Fruit fly (Drosophila melanogaster) whole organism, embryonic: ENCODE results near the gene ida.

Experiments used
- Antp ChIP-seq: fragments of 200-800 bp; sonication (Bioruptor generic); optimal IDR thresholded peaks from 3 replicates; lab custom pipeline; 2016; ENCODE audit warnings: missing biosample characterization, missing genetic modification characterization
- B-H2 ChIP-seq: fragments of 200-800 bp; sonication (Bioruptor generic); optimal IDR thresholded peaks from 2 replicates; lab custom pipeline; 2018; ENCODE audit warnings: missing biosample characterization, mild to moderate bottlenecking, missing genetic modification characterization
- CG10959 ChIP-seq: fragments of 200-800 bp; sonication (Bioruptor generic); IDR thresholded peaks from 2 replicates; pipeline ENCODE4 v1.3.6; 2022; ENCODE audit warnings: missing biosample characterization, missing genetic modification characterization
- CG12219 ChIP-seq: fragments of 200-800 bp; sonication (Bioruptor generic); optimal IDR thresholded peaks from 3 replicates; lab custom pipeline; 2018; ENCODE audit warnings: missing biosample characterization, mild to moderate bottlenecking, missing genetic modification characterization
- CG12744 ChIP-seq: fragments of 200-800 bp; sonication (Bioruptor generic); optimal IDR thresholded peaks from 2 replicates; lab custom pipeline; 2016; ENCODE audit warnings: missing biosample characterization, missing genetic modification characterization
- CG12942 ChIP-seq: fragments of 200-800 bp; sonication (Bioruptor generic); optimal IDR thresholded peaks from 3 replicates; lab custom pipeline; 2016; ENCODE audit warnings: missing biosample characterization, missing genetic modification characterization
- CG15011 ChIP-seq: fragments of 200-800 bp; sonication (Bioruptor generic); optimal IDR thresholded peaks from 3 replicates; lab custom pipeline; 2018; ENCODE audit warnings: missing biosample characterization, mild to moderate bottlenecking, missing genetic modification characterization
- CG15514 ChIP-seq: fragments of 200-800 bp; sonication (Bioruptor generic); optimal IDR thresholded peaks from 3 replicates; lab custom pipeline; 2017; ENCODE audit warnings: missing biosample characterization, missing genetic modification characterization, mild to moderate bottlenecking, moderate library complexity, missing genetic modification reagents
- CG1602 ChIP-seq: fragments of 200-800 bp; sonication (Bioruptor generic); optimal IDR thresholded peaks from 3 replicates; lab custom pipeline; 2016; ENCODE audit warnings: missing biosample characterization, missing genetic modification characterization
- CG1647 ChIP-seq: fragments of 200-800 bp; sonication (Bioruptor generic); optimal IDR thresholded peaks from 3 replicates; lab custom pipeline; 2016; ENCODE audit warnings: missing biosample characterization, missing genetic modification characterization
- CG16813 ChIP-seq: fragments of 200-800 bp; sonication (Bioruptor generic); IDR thresholded peaks from 3 replicates; pipeline ENCODE4 v1.3.6; 2022; ENCODE audit warnings: missing biosample characterization, missing genetic modification characterization; ENCODE audit not compliant: partially characterized antibody
- CG1792 ChIP-seq: fragments of 200-800 bp; sonication (Bioruptor generic); optimal IDR thresholded peaks from 2 replicates; lab custom pipeline; 2016; ENCODE audit warnings: missing biosample characterization, missing genetic modification characterization
- CG30431 ChIP-seq: fragments of 200-800 bp; sonication (Bioruptor generic); optimal IDR thresholded peaks from 2 replicates; lab custom pipeline; 2017; ENCODE audit warnings: missing biosample characterization, missing genetic modification characterization
- CG34422 ChIP-seq: fragments of 200-800 bp; sonication (Bioruptor generic); IDR thresholded peaks from 3 replicates; pipeline ENCODE4 v1.3.6; 2022; ENCODE audit warnings: missing biosample characterization, missing genetic modification characterization
- CG3726 ChIP-seq: fragments of 200-800 bp; sonication (Bioruptor generic); IDR thresholded peaks from 3 replicates; pipeline ENCODE4, ENCODE4 v1.3.6; 2022; ENCODE audit warnings: missing biosample characterization, missing genetic modification characterization
- CG6813 ChIP-seq: fragments of 200-800 bp; sonication (Bioruptor generic); optimal IDR thresholded peaks from 2 replicates; lab custom pipeline; 2017; ENCODE audit warnings: missing biosample characterization, missing genetic modification characterization, mild to moderate bottlenecking, moderate library complexity, missing genetic modification reagents
- CG8290 ChIP-seq, 3 experiments: fragments of 200-800 bp; sonication (Bioruptor generic); optimal IDR thresholded peaks; 2 replicates each; lab custom pipeline; 2016 to 2019; ENCODE audit warnings: missing biosample characterization in 3 of 3, missing genetic modification characterization in 3 of 3, mild to moderate bottlenecking in 2 of 3, moderate library complexity in 1 of 3
- CG8478 ChIP-seq: fragments of >200 bp; optimal IDR thresholded peaks from 2 replicates; lab custom pipeline; 2018
- CG8924 ChIP-seq: fragments of 200-800 bp; optimal IDR thresholded peaks from 3 replicates; lab custom pipeline; 2019; ENCODE audit warnings: missing biosample characterization, mild to moderate bottlenecking, missing genetic modification characterization, moderate library complexity
- CG9437 ChIP-seq: fragments of 200-800 bp; sonication (Bioruptor generic); optimal IDR thresholded peaks from 2 replicates; lab custom pipeline; 2018; ENCODE audit warnings: missing biosample characterization, mild to moderate bottlenecking, missing genetic modification characterization
- Ets65A ChIP-seq: fragments of 200-800 bp; sonication (Bioruptor generic); peaks from one replicate; lab custom pipeline; 2016; ENCODE audit warnings: missing biosample characterization, missing genetic modification characterization
- Fer1 ChIP-seq: fragments of 200-800 bp; sonication (Bioruptor generic); optimal IDR thresholded peaks from 2 replicates; lab custom pipeline; 2017; ENCODE audit warnings: missing biosample characterization, mild to moderate bottlenecking, missing genetic modification characterization
- Fer3 ChIP-seq: fragments of 200-800 bp; sonication (Bioruptor generic); optimal IDR thresholded peaks from 2 replicates; lab custom pipeline; 2018; ENCODE audit warnings: missing biosample characterization, mild to moderate bottlenecking, missing genetic modification characterization, moderate library complexity
- Hr39 ChIP-seq: fragments of >200 bp; optimal IDR thresholded peaks from 2 replicates; lab custom pipeline; 2017
- Hr78 ChIP-seq, 2 experiments: fragments of 200-800 bp in 1 of 2; fragments of >200 bp in 1 of 2; sonication (Bioruptor generic) in 1 of 2; optimal IDR thresholded peaks; 2 replicates each; lab custom pipeline; 2017 to 2019; ENCODE audit warnings: missing biosample characterization in 2 of 2, missing genetic modification characterization in 2 of 2, mild to moderate bottlenecking in 1 of 2, moderate library complexity in 1 of 2
- MBD-R2 ChIP-seq: fragments of 200-800 bp; sonication (Bioruptor generic); IDR thresholded peaks from 2 replicates; pipeline ENCODE4 v1.3.6; 2022; ENCODE audit warnings: missing biosample characterization, missing genetic modification characterization
- Mad ChIP-seq: fragments of 200-800 bp; sonication (Bioruptor generic); optimal IDR thresholded peaks from 2 replicates; lab custom pipeline; 2016; ENCODE audit warnings: missing biosample characterization, missing genetic modification characterization
- Myb ChIP-seq: fragments of 200-800 bp; sonication (Bioruptor generic); optimal IDR thresholded peaks from 2 replicates; lab custom pipeline; 2016; ENCODE audit warnings: missing biosample characterization, missing genetic modification characterization
- NC2α ChIP-seq: fragments of 200-800 bp; sonication (Bioruptor generic); optimal IDR thresholded peaks from 2 replicates; lab custom pipeline; 2016; ENCODE audit warnings: missing biosample characterization, missing genetic modification characterization
- Nf-YB ChIP-seq: fragments of 200-800 bp; sonication (Bioruptor generic); optimal IDR thresholded peaks from 3 replicates; lab custom pipeline; 2019; ENCODE audit warnings: missing biosample characterization, mild to moderate bottlenecking, missing genetic modification characterization, moderate library complexity
- bab2 ChIP-seq: fragments of 200-800 bp; sonication (Bioruptor generic); optimal IDR thresholded peaks from 2 replicates; lab custom pipeline; 2016; ENCODE audit warnings: missing biosample characterization, missing genetic modification characterization
- caup ChIP-seq: fragments of 200-800 bp; sonication (Bioruptor generic); optimal IDR thresholded peaks from 3 replicates; lab custom pipeline; 2017; ENCODE audit warnings: missing biosample characterization, mild to moderate bottlenecking, missing genetic modification characterization, moderate library complexity; ENCODE audit not compliant: severe bottlenecking
- cwo ChIP-seq: fragments of 200-800 bp; sonication (Bioruptor generic); optimal IDR thresholded peaks from 3 replicates; lab custom pipeline; 2017; ENCODE audit warnings: missing biosample characterization, missing genetic modification characterization, mild to moderate bottlenecking, moderate library complexity, missing genetic modification reagents
- disco-r ChIP-seq: fragments of 200-800 bp; sonication (Bioruptor generic); optimal IDR thresholded peaks from 2 replicates; lab custom pipeline; 2016; ENCODE audit warnings: missing biosample characterization, missing genetic modification characterization
- ewg ChIP-seq: fragments of 200-800 bp; sonication (Bioruptor generic); optimal IDR thresholded peaks from 3 replicates; lab custom pipeline; 2017; ENCODE audit warnings: mild to moderate bottlenecking, missing biosample characterization, missing genetic modification reagents, missing genetic modification characterization
- fd96Cb ChIP-seq: fragments of 200-800 bp; sonication (Bioruptor generic); optimal IDR thresholded peaks from 2 replicates; lab custom pipeline; 2018; ENCODE audit warnings: missing biosample characterization, mild to moderate bottlenecking, missing genetic modification characterization, moderate library complexity
- ftz-f1 ChIP-seq: fragments of 200-800 bp; sonication (Bioruptor generic); optimal IDR thresholded peaks from 2 replicates; lab custom pipeline; 2016; ENCODE audit warnings: missing biosample characterization, missing genetic modification characterization
- gcm2 ChIP-seq: fragments of 200-800 bp; sonication (Bioruptor generic); optimal IDR thresholded peaks from 2 replicates; lab custom pipeline; 2016; ENCODE audit warnings: missing biosample characterization, missing genetic modification characterization
- gfzf ChIP-seq: fragments of 200-800 bp; sonication (Bioruptor generic); optimal IDR thresholded peaks from 2 replicates; lab custom pipeline; 2016; ENCODE audit warnings: missing biosample characterization, mild to moderate bottlenecking, missing genetic modification characterization, moderate library complexity
- kah ChIP-seq: fragments of 200-800 bp; sonication (Bioruptor generic); optimal IDR thresholded peaks from 2 replicates; lab custom pipeline; 2018; ENCODE audit warnings: missing biosample characterization, mild to moderate bottlenecking, missing genetic modification characterization
- knrl ChIP-seq: fragments of 200-800 bp; sonication (Bioruptor generic); IDR thresholded peaks from 3 replicates; pipeline ENCODE4 v1.3.6; 2022; ENCODE audit warnings: missing biosample characterization, missing genetic modification characterization; ENCODE audit not compliant: partially characterized antibody
- lab ChIP-seq: fragments of 200-800 bp; sonication (Bioruptor generic); optimal IDR thresholded peaks from 3 replicates; lab custom pipeline; 2017; ENCODE audit warnings: missing biosample characterization, missing genetic modification characterization, mild to moderate bottlenecking, moderate library complexity, missing genetic modification reagents
- lmd ChIP-seq: fragments of 200-800 bp; sonication (Bioruptor generic); IDR thresholded peaks from 2 replicates; pipeline ENCODE4 v1.3.6; 2022; ENCODE audit warnings: missing biosample characterization, missing genetic modification characterization
- nerfin-2 ChIP-seq: fragments of 200-800 bp; sonication (Bioruptor generic); IDR thresholded peaks from 2 replicates; pipeline ENCODE4 v1.3.6; 2022; ENCODE audit warnings: missing biosample characterization, missing genetic modification characterization; ENCODE audit not compliant: partially characterized antibody
- onecut ChIP-seq: fragments of 200-800 bp; sonication (Bioruptor generic); IDR thresholded peaks from 2 replicates; pipeline ENCODE4 v1.3.6; 2022; ENCODE audit warnings: missing biosample characterization, missing genetic modification characterization
- schlank ChIP-seq: fragments of 200-800 bp; sonication (Bioruptor generic); optimal IDR thresholded peaks from 2 replicates; lab custom pipeline; 2018; ENCODE audit warnings: missing biosample characterization, mild to moderate bottlenecking, missing genetic modification characterization
- sens ChIP-seq: fragments of 200-800 bp; sonication (Bioruptor generic); peaks from one replicate; lab custom pipeline; 2016; ENCODE audit warnings: missing biosample characterization, missing genetic modification characterization
- sens-2 ChIP-seq: fragments of 200-800 bp; sonication (Bioruptor generic); IDR thresholded peaks from 2 replicates; pipeline ENCODE4 v1.3.6; 2022; ENCODE audit warnings: missing biosample characterization, missing genetic modification characterization
- shn ChIP-seq: fragments of 200-800 bp; sonication (Bioruptor generic); optimal IDR thresholded peaks from 3 replicates; lab custom pipeline; 2016; ENCODE audit warnings: missing biosample characterization, missing genetic modification characterization
- toy ChIP-seq: fragments of 200-800 bp; sonication (Bioruptor generic); IDR thresholded peaks from 2 replicates; pipeline ENCODE4 v1.3.6; 2022; ENCODE audit warnings: missing biosample characterization, missing genetic modification characterization
- wor ChIP-seq: fragments of 200-800 bp; sonication (Bioruptor generic); IDR thresholded peaks from 2 replicates; pipeline ENCODE4 v1.3.6; 2022; ENCODE audit warnings: missing biosample characterization, missing genetic modification characterization
- zfh1 ChIP-seq: fragments of 200-800 bp; sonication (Bioruptor generic); IDR thresholded peaks from 3 replicates; pipeline ENCODE4 v1.3.6; 2022; ENCODE audit warnings: missing biosample characterization, missing genetic modification characterization

The ida gene

DNA sequence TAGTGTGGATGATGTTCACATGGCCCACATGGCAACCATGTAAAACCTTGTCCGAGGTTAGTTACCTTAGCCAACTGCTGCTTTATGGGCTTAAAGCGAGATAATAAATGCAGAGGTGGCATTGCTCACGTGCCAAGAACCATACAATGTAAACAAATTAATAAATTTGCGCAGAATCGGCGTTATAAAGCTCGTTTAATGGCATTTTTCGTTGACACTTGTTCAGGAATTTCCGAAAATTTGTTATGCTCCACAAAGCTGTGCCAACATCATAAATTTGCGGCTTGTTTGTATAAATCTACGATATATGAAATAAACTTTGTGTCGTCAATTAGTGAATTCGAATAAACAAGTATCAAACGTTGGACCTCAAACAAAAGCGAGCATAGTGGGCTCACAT is 26.6 kb downstream of the ida start (continued):
- TF ChIP-seq CG8924 (tag; lab: Kevin White, UChicago) (no peak), MBD-R2 (no peak), CG12942 (no peak), CG16813 (GFP tag; lab: Robert Waterston, UW) (no peak), ftz-f1 (GFP tag; lab: Kevin White, UChicago) (no peak), Nf-YB (no peak), CG8290 (GFP tag; optimal IDR thresholded peaks at IDR 0.05; lab: Kevin White, UChicago) (no peak), CG8290 (tag; optimal IDR thresholded peaks at IDR 0.05; lab: Kevin White, UChicago) (peak in 1 of 2 experiments; percentile 14), nerfin-2 (GFP tag; lab: Robert Waterston, UW) (no peak), disco-r (GFP tag; lab: Kevin White, UChicago) (no peak), CG12219 (no peak), B-H2 (peak; percentile 24), schlank (tag; lab: Kevin White, UChicago) (peak; percentile 15), wor (GFP tag; lab: Robert Waterston, UW) (no peak), Myb (GFP tag; lab: Kevin White, UChicago) (no peak), NC2α (GFP tag; lab: Kevin White, UChicago) (no peak), CG1792 (no peak), lmd (GFP tag; lab: Robert Waterston, UW) (no peak), CG1647 (no peak), Antp (GFP tag; lab: Kevin White, UChicago) (no peak), Fer1 (GFP tag; lab: Kevin White, UChicago) (peak; percentile 15), CG3726 (GFP tag; lab: Robert Waterston, UW) (no peak), CG12744 (no peak), Hr39 (lab: Kevin White, UChicago) (no peak), CG30431 (no peak), Ets65A (no peak), kah (GFP tag; lab: Kevin White, UChicago) (no peak), CG15514 (GFP tag; lab: Kevin White, UChicago) (peak; percentile 19), CG1602 (GFP tag; lab: Kevin White, UChicago) (no peak), Mad (GFP tag; lab: Kevin White, UChicago) (no peak), caup (GFP tag; lab: Kevin White, UChicago) (peak; percentile 25), lab (GFP tag; lab: Kevin White, UChicago) (peak; percentile 38), ewg (GFP tag; lab: Kevin White, UChicago) (no peak), CG8478 (lab: Kevin White, UChicago) (no peak), CG10959 (no peak), sens-2 (GFP tag; lab: Robert Waterston, UW) (no peak), onecut (GFP tag; lab: Robert Waterston, UW) (no peak), zfh1 (GFP tag; lab: Robert Waterston, UW) (no peak), shn (GFP tag; lab: Kevin White, UChicago) (no peak), fd96Cb (no peak), toy (no peak), gfzf (GFP tag; lab: Kevin White, UChicago) (no peak), bab2 (GFP tag; lab: Kevin White, UChicago) (no peak), CG6813 (GFP tag; lab: Kevin White, UChicago) (no peak), gcm2 (no peak), CG34422 (GFP tag; lab: Robert Waterston, UW) (no peak), Fer3 (tag; lab: Kevin White, UChicago) (peak; percentile 12), knrl (GFP tag; lab: Robert Waterston, UW) (no peak), CG9437 (no peak), Hr78 (GFP tag; optimal IDR thresholded peaks at IDR 0.05; lab: Kevin White, UChicago) (no peak), cwo (GFP tag; lab: Kevin White, UChicago) (peak; percentile 64), CG15011 (GFP tag; lab: Kevin White, UChicago) (no peak), sens (GFP tag; lab: Kevin White, UChicago) (peak; percentile 42)
